Worm (Caenorhabditis elegans): ENCODE results near the gene cyp-33C3.

- TF ChIP-seq egl-27 (tag; optimal IDR thresholded peaks at IDR 0.05) = no peak
- TF ChIP-seq lsy-2 (tag; optimal IDR thresholded peaks at IDR 0.05) = no peak
- no peak for TF ChIP-seq unc-39 (tag; optimal IDR thresholded peaks at IDR 0.05)
- no peak for TF ChIP-seq ceh-82 (tag; optimal IDR thresholded peaks at IDR 0.05)
- TF ChIP-seq elt-3 (tag; optimal IDR thresholded peaks at IDR 0.05) = no peak
- no peak for TF ChIP-seq lin-39 (tag; optimal IDR thresholded peaks at IDR 0.05)
- no peak for TF ChIP-seq sma-3 (GFP tag; optimal IDR thresholded peaks at IDR 0.05)
- TF ChIP-seq elt-1 (tag; optimal IDR thresholded peaks at IDR 0.05) = no peak
- no peak for TF ChIP-seq zag-1 (tag; optimal IDR thresholded peaks at IDR 0.05)
Observed at ce11 chrV:2226903-2227302, 15.7 kb upstream of the cyp-33C3 start, which contains the start of gene nhr-18.

Data from whole organism, L2 larva.